Fruit fly (Drosophila melanogaster): ENCODE measurements around the gene CG42654.

Gene CG42654

dm6 chr3L:19910054-19910414, 44.3 kb downstream of the CG42654 start, which contains the start of the genes Mi-2 and Prp3 (continued):
- TF ChIP-seq vvl (GFP tag; IDR thresholded peaks at IDR 0.05), result peak; percentile 61; the same call in 1 of the 2 replicates
- TF ChIP-seq pita (GFP tag; optimal IDR thresholded peaks at IDR 0.05), result no peak
- no peak for TF ChIP-seq CG6654 (GFP tag; optimal IDR thresholded peaks at IDR 0.05)
- TF ChIP-seq fd96Cb (tag; optimal IDR thresholded peaks at IDR 0.05), result no peak
- TF ChIP-seq vfl (GFP tag; optimal IDR thresholded peaks at IDR 0.05), result no peak
- TF ChIP-seq CG11085 (GFP tag; IDR thresholded peaks at IDR 0.05), result no peak
- TF ChIP-seq cad (GFP tag; optimal IDR thresholded peaks at IDR 0.05), result no peak
- peak; percentile 40 for TF ChIP-seq caup (GFP tag; optimal IDR thresholded peaks at IDR 0.05; ENCODE audit: severe bottlenecking)
- no peak for TF ChIP-seq Hand (GFP tag; optimal IDR thresholded peaks at IDR 0.05)
- TF ChIP-seq exex (tag; optimal IDR thresholded peaks at IDR 0.05), result no peak
- no peak for TF ChIP-seq CG8478 (optimal IDR thresholded peaks at IDR 0.05)
- no peak for TF ChIP-seq CG3726 (GFP tag; IDR thresholded peaks at IDR 0.05)
- peak; percentile 20 for TF ChIP-seq CG33557 (GFP tag; optimal IDR thresholded peaks at IDR 0.05)
- no peak for TF ChIP-seq CG11093 (GFP tag; IDR thresholded peaks at IDR 0.05)
- no peak for TF ChIP-seq sna (GFP tag; IDR thresholded peaks at IDR 0.05; ENCODE audit: partially characterized antibody)
- TF ChIP-seq Sry-β (GFP tag; optimal IDR thresholded peaks at IDR 0.05), result no peak
- no peak for TF ChIP-seq esg (GFP tag; conservative IDR thresholded peaks at IDR 0.05)
- peak; percentile 24 for TF ChIP-seq CG30020 (tag; optimal IDR thresholded peaks at IDR 0.05)
- no peak for TF ChIP-seq Six4 (GFP tag; optimal IDR thresholded peaks at IDR 0.05)
- no peak for TF ChIP-seq CG16815 (GFP tag; optimal IDR thresholded peaks at IDR 0.05)
- TF ChIP-seq sens-2 (GFP tag; IDR thresholded peaks at IDR 0.05), result no peak
- TF ChIP-seq fd64A (GFP tag; optimal IDR thresholded peaks at IDR 0.05), result no peak
- TF ChIP-seq en (GFP tag; optimal IDR thresholded peaks at IDR 0.05), result no peak
- peak; percentile 32 for TF ChIP-seq Mad (GFP tag; optimal IDR thresholded peaks at IDR 0.05)
- TF ChIP-seq CG11723 (GFP tag; optimal IDR thresholded peaks at IDR 0.05), result no peak
- no peak for TF ChIP-seq Awh (GFP tag; IDR thresholded peaks at IDR 0.05)
- no peak for TF ChIP-seq scrt (GFP tag; optimal IDR thresholded peaks at IDR 0.05)
- TF ChIP-seq Atf-2 (GFP tag; optimal IDR thresholded peaks at IDR 0.05), result no peak
- TF ChIP-seq ken (GFP tag; IDR thresholded peaks at IDR 0.05), result no peak
- no peak for TF ChIP-seq CG3838 (GFP tag; optimal IDR thresholded peaks at IDR 0.05)
- no peak for TF ChIP-seq CG7357 (GFP tag; IDR thresholded peaks at IDR 0.05)
- TF ChIP-seq CG1529 (GFP tag; optimal IDR thresholded peaks at IDR 0.05), result no peak
- TF ChIP-seq slbo (GFP tag; IDR thresholded peaks at IDR 0.05), result peak; percentile 23; the same call in 1 of the 2 replicates
- peak; percentile 60 for TF ChIP-seq CG32772 (GFP tag; IDR thresholded peaks at IDR 0.05)
- TF ChIP-seq salm (tag; optimal IDR thresholded peaks at IDR 0.05), result no peak
- TF ChIP-seq CG17186 (GFP tag; optimal IDR thresholded peaks at IDR 0.05), result peak; percentile 23
- no peak for TF ChIP-seq Hr78 (GFP tag; optimal IDR thresholded peaks at IDR 0.05)
- TF ChIP-seq CG15514 (GFP tag; optimal IDR thresholded peaks at IDR 0.05), result peak; percentile 72
- no peak for TF ChIP-seq lmd (GFP tag; IDR thresholded peaks at IDR 0.05)
- TF ChIP-seq ap (GFP tag; IDR thresholded peaks at IDR 0.05), result no peak
- TF ChIP-seq cas (GFP tag; IDR thresholded peaks at IDR 0.05), result no peak
- no peak for TF ChIP-seq Dll (GFP tag; IDR thresholded peaks at IDR 0.05; ENCODE audit: partially characterized antibody)
- TF ChIP-seq sisA (GFP tag; IDR thresholded peaks at IDR 0.05), result no peak
- no peak for TF ChIP-seq sima (GFP tag; optimal IDR thresholded peaks at IDR 0.05)
- no peak for TF ChIP-seq Hmr (GFP tag; optimal IDR thresholded peaks at IDR 0.05)
- no peak for TF ChIP-seq ara (GFP tag; IDR thresholded peaks at IDR 0.05)
- no peak for TF ChIP-seq Lim3 (GFP tag; IDR thresholded peaks at IDR 0.05)
- no peak for TF ChIP-seq CG31388 (GFP tag; optimal IDR thresholded peaks at IDR 0.05)
- no peak for TF ChIP-seq slou (GFP tag; optimal IDR thresholded peaks at IDR 0.05)
- TF ChIP-seq kni (GFP tag; optimal IDR thresholded peaks at IDR 0.05), result no peak
- no peak for TF ChIP-seq jigr1 (GFP tag; IDR thresholded peaks at IDR 0.05)
- TF ChIP-seq CG10321 (GFP tag; IDR thresholded peaks at IDR 0.05), result peak; percentile 51; the same call in 1 of the 2 replicates
- TF ChIP-seq CG11504 (tag; optimal IDR thresholded peaks at IDR 0.05), result no peak

Data from whole organism, embryonic.